Worm (Caenorhabditis elegans) whole organism, young adult: ENCODE results near the gene vps-60.

Source experiments
- B0035.1 ChIP-seq: sonication (generic microtip); optimal IDR thresholded peaks from 2 replicates; lab custom pipeline; 2016; ENCODE audit warnings: missing genetic modification characterization, mild to moderate bottlenecking, missing compliant biosample characterization, missing genotype, missing genetic modification reagents
- C06A6.2 ChIP-seq: fragments of 200-800 bp; sonication (Bioruptor generic); conservative IDR thresholded peaks from 2 replicates; pipeline ENCODE4 v1.3.6; 2022; ENCODE audit warnings: missing genetic modification characterization, missing compliant biosample characterization
- C17E4.6 ChIP-seq: fragments of 200-800 bp; sonication (Bioruptor generic); IDR thresholded peaks from 2 replicates; pipeline ENCODE4 v1.3.6; 2022; ENCODE audit warnings: missing genetic modification reagents, missing genetic modification characterization, missing compliant biosample characterization
- F23B12.7 ChIP-seq: sonication (generic microtip); optimal IDR thresholded peaks from 2 replicates; lab custom pipeline; 2017; ENCODE audit warnings: missing genetic modification characterization, mild to moderate bottlenecking, missing compliant biosample characterization, antibody characterized with exemption, moderate library complexity; ENCODE audit not compliant: insufficient read depth
- F37B4.10 ChIP-seq: fragments of 200-800 bp; sonication (Bioruptor generic); IDR thresholded peaks from 2 replicates; pipeline ENCODE4 v1.3.6; 2022; ENCODE audit warnings: missing genetic modification characterization, missing compliant biosample characterization
- F39B2.1 ChIP-seq: fragments of 200-800 bp; sonication (Bioruptor generic); IDR thresholded peaks from 2 replicates; pipeline ENCODE4 v1.3.6; 2022; ENCODE audit warnings: missing genetic modification reagents, missing genetic modification characterization, missing compliant biosample characterization
- F49E8.2 ChIP-seq: sonication (generic microtip); optimal IDR thresholded peaks from 3 replicates; lab custom pipeline; 2017; ENCODE audit warnings: missing genetic modification characterization, mild to moderate bottlenecking, missing compliant biosample characterization, antibody characterized with exemption, moderate library complexity; ENCODE audit not compliant: insufficient read depth
- F52B5.7 ChIP-seq: sonication (generic microtip); optimal IDR thresholded peaks from 2 replicates; lab custom pipeline; 2016; ENCODE audit warnings: mild to moderate bottlenecking, missing genetic modification characterization, missing compliant biosample characterization
- K11D2.4 ChIP-seq: fragments of 200-800 bp; sonication (Bioruptor generic); IDR thresholded peaks from 2 replicates; pipeline ENCODE4 v1.3.6; 2022; ENCODE audit warnings: missing genetic modification reagents, missing genetic modification characterization, missing compliant biosample characterization
- K12H6.12 ChIP-seq: fragments of 200-800 bp; sonication (Bioruptor generic); optimal IDR thresholded peaks from 2 replicates; lab custom pipeline; 2018; ENCODE audit warnings: mild to moderate bottlenecking, missing genetic modification characterization, missing compliant biosample characterization
- T26A5.8 ChIP-seq: sonication (generic microtip); optimal IDR thresholded peaks from 2 replicates; lab custom pipeline; 2016; ENCODE audit warnings: missing genetic modification characterization, missing compliant biosample characterization
- Y53G8AR.9 ChIP-seq: fragments of 200-800 bp; sonication (Bioruptor generic); conservative IDR thresholded peaks from 2 replicates; pipeline ENCODE4 v1.3.6; 2022; ENCODE audit warnings: missing genetic modification reagents, missing genetic modification characterization, missing compliant biosample characterization
- Y56A3A.18 ChIP-seq: fragments of 200-800 bp; sonication (Bioruptor generic); IDR thresholded peaks from 2 replicates; pipeline ENCODE4 v1.3.6; 2022; ENCODE audit warnings: missing genetic modification reagents, missing genetic modification characterization, missing compliant biosample characterization
- Y67H2A.10 ChIP-seq: fragments of 200-800 bp; sonication (Bioruptor generic); conservative IDR thresholded peaks from 2 replicates; pipeline ENCODE4 v1.3.6; 2022; ENCODE audit warnings: missing genetic modification reagents, missing genetic modification characterization, missing compliant biosample characterization
- Y95B8A.8 ChIP-seq: fragments of 200-800 bp; sonication (Bioruptor generic); IDR thresholded peaks from 2 replicates; pipeline ENCODE4 v1.3.6; 2022; ENCODE audit warnings: missing genetic modification reagents, missing genetic modification characterization, missing compliant biosample characterization
- ZK185.1 ChIP-seq: sonication (generic microtip); optimal IDR thresholded peaks from 2 replicates; lab custom pipeline; 2016; ENCODE audit warnings: mild to moderate bottlenecking, missing genetic modification characterization, missing compliant biosample characterization; ENCODE audit not compliant: poor library complexity, severe bottlenecking
- aptf-2 ChIP-seq: fragments of 200-800 bp; sonication (Bioruptor generic); conservative IDR thresholded peaks from 2 replicates; pipeline ENCODE4 v1.3.6; 2022; ENCODE audit warnings: missing genetic modification reagents, missing genetic modification characterization, missing compliant biosample characterization
- attf-3 ChIP-seq: fragments of 200-800 bp; sonication (Bioruptor generic); conservative IDR thresholded peaks from 2 replicates; pipeline ENCODE4 v1.3.6; 2022; ENCODE audit warnings: missing genetic modification reagents, missing genetic modification characterization, missing compliant biosample characterization
- attf-5 ChIP-seq: fragments of 200-800 bp; sonication (Bioruptor generic); optimal IDR thresholded peaks from 2 replicates; lab custom pipeline; 2018; ENCODE audit warnings: mild to moderate bottlenecking, missing genetic modification characterization, missing compliant biosample characterization
- ceh-79 ChIP-seq: sonication (generic microtip); optimal IDR thresholded peaks from 2 replicates; lab custom pipeline; 2017; ENCODE audit warnings: mild to moderate bottlenecking, missing genetic modification characterization, missing compliant biosample characterization
- chd-7 ChIP-seq: sonication (generic microtip); optimal IDR thresholded peaks from 2 replicates; lab custom pipeline; 2016; ENCODE audit warnings: mild to moderate bottlenecking, missing genetic modification characterization, moderate library complexity, missing compliant biosample characterization
- fkh-3 ChIP-seq: sonication (generic microtip); optimal IDR thresholded peaks from 2 replicates; lab custom pipeline; 2016; ENCODE audit warnings: mild to moderate bottlenecking, missing genetic modification characterization, missing compliant biosample characterization
- him-1 ChIP-seq: sonication (generic microtip); optimal IDR thresholded peaks from 2 replicates; lab custom pipeline; 2016; ENCODE audit warnings: missing genotype, missing genetic modification reagents, missing genetic modification characterization, missing compliant biosample characterization
- hmg-1.2 ChIP-seq: fragments of 200-800 bp; sonication (Bioruptor generic); IDR thresholded peaks from 2 replicates; pipeline ENCODE4 v1.3.6; 2022; ENCODE audit warnings: missing genetic modification reagents, missing genetic modification characterization, missing compliant biosample characterization
- lir-1 ChIP-seq: fragments of 200-800 bp; sonication (Bioruptor generic); conservative IDR thresholded peaks from 2 replicates; pipeline ENCODE4 v1.3.6; 2022; ENCODE audit warnings: missing genetic modification reagents, missing genetic modification characterization, missing compliant biosample characterization
- lsy-27 ChIP-seq: sonication (generic microtip); optimal IDR thresholded peaks from 2 replicates; lab custom pipeline; 2017; ENCODE audit warnings: missing genetic modification characterization, mild to moderate bottlenecking, missing compliant biosample characterization, antibody characterized with exemption, missing genotype, borderline replicate concordance; ENCODE audit not compliant: insufficient read depth
- madf-10 ChIP-seq: sonication (generic microtip); optimal IDR thresholded peaks from 2 replicates; lab custom pipeline; 2016; ENCODE audit warnings: mild to moderate bottlenecking, missing genetic modification characterization, missing compliant biosample characterization
- mxl-1 ChIP-seq: sonication (generic microtip); optimal IDR thresholded peaks from 2 replicates; lab custom pipeline; 2016; ENCODE audit warnings: missing genetic modification characterization, missing compliant biosample characterization
- nfyb-1 ChIP-seq: fragments of 200-800 bp; sonication (Bioruptor generic); IDR thresholded peaks from 2 replicates; pipeline ENCODE4 v1.3.6; 2022; ENCODE audit warnings: missing genetic modification reagents, missing genetic modification characterization, missing compliant biosample characterization
- nhr-80 ChIP-seq: sonication (generic microtip); optimal IDR thresholded peaks from 2 replicates; lab custom pipeline; 2016; ENCODE audit warnings: missing genetic modification characterization, missing compliant biosample characterization
- pbrm-1 ChIP-seq: fragments of 200-800 bp; sonication (Bioruptor generic); IDR thresholded peaks from 2 replicates; pipeline ENCODE4 v1.3.6; 2022; ENCODE audit warnings: missing genetic modification reagents, missing genetic modification characterization, missing compliant biosample characterization
- pha-4 ChIP-seq: fragments of 150-350 bp; sonication (generic microtip); optimal IDR thresholded peaks from 2 replicates; lab custom pipeline; 2014; ENCODE audit warnings: missing biosample characterization, missing genetic modification reagents, missing genetic modification characterization
- rec-8 ChIP-seq, 2 experiments: sonication (generic microtip); optimal IDR thresholded peaks; 2 replicates each; lab custom pipeline; 2016; ENCODE audit warnings: mild to moderate bottlenecking in 2 of 2, missing genetic modification characterization in 2 of 2, missing genetic modification reagents in 2 of 2, missing genotype in 2 of 2, missing biosample characterization in 1 of 2, missing compliant biosample characterization in 1 of 2, moderate library complexity in 1 of 2
- repo-1 ChIP-seq: sonication (generic microtip); optimal IDR thresholded peaks from 2 replicates; lab custom pipeline; 2017; ENCODE audit warnings: mild to moderate bottlenecking, missing genetic modification characterization, missing compliant biosample characterization
- snpc-1.1 ChIP-seq: sonication (generic microtip); optimal IDR thresholded peaks from 2 replicates; lab custom pipeline; 2017; ENCODE audit warnings: missing genetic modification characterization, mild to moderate bottlenecking, missing compliant biosample characterization, antibody characterized with exemption, moderate library complexity, missing genotype, missing genetic modification reagents; ENCODE audit not compliant: insufficient read depth
- snpc-1.3 ChIP-seq: sonication (generic microtip); optimal IDR thresholded peaks from 2 replicates; lab custom pipeline; 2017; ENCODE audit warnings: missing genetic modification characterization, mild to moderate bottlenecking, missing compliant biosample characterization, antibody characterized with exemption, moderate library complexity, missing genotype, missing genetic modification reagents; ENCODE audit not compliant: insufficient read depth
- snpc-4 ChIP-seq, 5 experiments: fragments of 150-350 bp in 1 of 5; sonication (generic microtip) in 4 of 5; optimal IDR thresholded peaks; 2 replicates each; lab custom pipeline; 2014 to 2018; ENCODE audit warnings: missing genetic modification characterization in 5 of 5, missing biosample characterization in 3 of 5, antibody characterized with exemption in 2 of 5, mild to moderate bottlenecking in 2 of 5, missing compliant biosample characterization in 2 of 5, missing genotype in 2 of 5, moderate library complexity in 2 of 5, missing genetic modification reagents in 1 of 5
- tbp1 ChIP-seq: fragments of 200-800 bp; sonication (Bioruptor generic); optimal IDR thresholded peaks from 2 replicates; lab custom pipeline; 2018; ENCODE audit warnings: mild to moderate bottlenecking, missing genetic modification characterization, missing compliant biosample characterization
- tlf-1 ChIP-seq: fragments of 200-800 bp; sonication (Bioruptor generic); optimal IDR thresholded peaks from 2 replicates; lab custom pipeline; 2018; ENCODE audit warnings: mild to moderate bottlenecking, missing genetic modification characterization, missing compliant biosample characterization
- ztf-18 ChIP-seq: sonication (generic microtip); optimal IDR thresholded peaks from 2 replicates; lab custom pipeline; 2016; ENCODE audit warnings: missing genotype, mild to moderate bottlenecking, missing genetic modification characterization, missing compliant biosample characterization
- ztf-22 ChIP-seq: fragments of 200-800 bp; sonication (Bioruptor generic); optimal IDR thresholded peaks from 2 replicates; lab custom pipeline; 2018; ENCODE audit warnings: mild to moderate bottlenecking, missing genetic modification characterization, moderate library complexity, missing compliant biosample characterization
- ztf-25 ChIP-seq: fragments of 200-800 bp; sonication (Bioruptor generic); IDR thresholded peaks from 2 replicates; pipeline ENCODE4 v1.3.6; 2022; ENCODE audit warnings: missing genetic modification reagents, missing genetic modification characterization, missing compliant biosample characterization

vps-60 gene

DNA sequence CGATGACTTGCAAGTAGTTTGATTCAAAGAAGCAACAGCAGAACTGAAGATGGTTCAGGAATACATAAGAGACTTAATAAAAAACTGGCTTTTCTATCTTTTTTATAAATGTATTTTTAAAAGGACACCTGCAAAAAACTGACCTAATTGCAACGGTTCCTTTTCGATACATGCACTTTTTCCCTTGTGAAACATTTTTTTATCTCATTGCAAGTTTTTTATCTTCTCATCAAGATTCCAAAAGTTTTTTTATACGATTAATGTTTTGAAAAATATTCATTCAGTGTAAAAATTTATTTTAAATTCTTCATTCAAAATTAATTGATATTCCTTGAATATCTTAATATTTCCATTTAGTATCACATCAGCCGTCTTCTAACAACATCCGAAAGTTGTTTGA lies 29.6 kb upstream of the vps-60 start, which contains the start of gene oac-29:
TSS of gene oac-29 (minus strand) at position 101 of the 400 bp plus-strand sequence.
- TF ChIP-seq ztf-25 (GFP tag; lab: Robert Waterston, UW) (no peak), fkh-3 (tag; lab: Kevin White, UChicago) (no peak), rec-8 (tag; optimal IDR thresholded peaks at IDR 0.05; lab: Kevin White, UChicago) (no peak), aptf-2 (GFP tag; lab: Robert Waterston, UW) (no peak), hmg-1.2 (GFP tag; lab: Robert Waterston, UW) (no peak), ztf-22 (GFP tag; lab: Kevin White, UChicago) (no peak), Y95B8A.8 (GFP tag; lab: Robert Waterston, UW) (no peak), snpc-1.3 (no peak), Y67H2A.10 (GFP tag; lab: Robert Waterston, UW) (no peak), K11D2.4 (GFP tag; lab: Robert Waterston, UW) (no peak), attf-5 (GFP tag; lab: Kevin White, UChicago) (no peak), F39B2.1 (GFP tag; lab: Robert Waterston, UW) (no peak), repo-1 (tag; lab: Kevin White, UChicago) (no peak), lsy-27 (tag; lab: Kevin White, UChicago) (no peak), chd-7 (no peak), B0035.1 (tag; lab: Kevin White, UChicago) (no peak), F52B5.7 (tag; lab: Kevin White, UChicago) (no peak), snpc-1.1 (no peak), ztf-18 (no peak), C06A6.2 (no peak)

DNA sequence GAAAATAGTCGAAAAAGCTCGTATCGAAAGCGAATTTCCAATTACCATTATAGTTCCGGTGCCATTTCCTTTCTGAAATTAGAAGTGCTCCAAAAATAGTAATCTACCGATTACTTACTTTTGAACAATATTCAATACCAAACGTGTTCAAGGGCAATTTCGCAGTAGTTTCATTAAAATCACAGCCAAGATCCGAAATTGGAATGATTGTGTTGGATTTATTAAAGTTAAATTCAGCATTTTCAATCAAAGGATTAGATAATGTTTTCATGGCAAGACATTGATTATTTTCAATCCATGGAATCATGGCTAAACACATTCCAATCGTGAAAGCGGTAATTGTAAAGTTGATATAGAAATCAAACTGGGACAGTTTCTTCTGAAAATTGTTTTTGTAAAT lies 26.9 kb upstream of the vps-60 start:
- no peak for TF ChIP-seq tbp1 (GFP tag; lab: Kevin White, UChicago)
- no peak for TF ChIP-seq nhr-80 (tag; lab: Kevin White, UChicago)
- TF ChIP-seq F52B5.7 (tag; lab: Kevin White, UChicago), result no peak
- TF ChIP-seq F49E8.2 (tag; lab: Kevin White, UChicago), result no peak
- no peak for TF ChIP-seq F37B4.10 (GFP tag; lab: Robert Waterston, UW)
- TF ChIP-seq Y53G8AR.9 (GFP tag; lab: Robert Waterston, UW), result no peak
- no peak for TF ChIP-seq F39B2.1 (GFP tag; lab: Robert Waterston, UW)
- no peak for TF ChIP-seq mxl-1

DNA sequence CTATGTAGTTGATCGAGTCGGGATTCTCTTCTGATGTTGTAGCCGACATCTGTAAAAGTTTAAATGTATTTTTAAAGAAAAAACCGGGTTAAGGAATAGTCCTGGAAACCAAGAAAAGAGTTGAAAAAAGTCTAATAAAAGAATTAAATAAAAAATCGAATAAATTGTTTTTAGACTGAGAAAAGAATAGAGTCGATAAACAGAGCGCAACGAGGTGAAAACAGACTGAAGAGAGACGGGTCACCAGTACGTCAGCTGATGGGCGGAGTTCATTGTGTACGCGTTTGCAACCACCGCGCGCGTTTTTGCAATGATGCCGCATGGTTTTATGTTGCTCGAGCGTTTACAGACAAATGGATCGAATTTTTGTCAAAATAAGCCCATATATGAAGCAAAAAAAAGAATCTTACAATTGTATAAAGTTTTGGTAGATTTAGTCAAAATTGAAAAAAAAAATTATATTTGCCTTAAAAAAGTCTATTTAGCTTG lies 25.4 kb upstream of the vps-60 start, which contains the start of gene atg-18:
TSS of gene atg-18 (minus strand) at position 51 of the 489 bp plus-strand sequence.
- TF ChIP-seq ceh-79 (tag; lab: Kevin White, UChicago) (no peak), C17E4.6 (GFP tag; lab: Robert Waterston, UW) (no peak), snpc-4 (GFP tag; optimal IDR thresholded peaks at IDR 0.05; lab: Kevin White, UChicago) (no peak), snpc-4 (tag; optimal IDR thresholded peaks at IDR 0.05; lab: Kevin White, UChicago) (peak in 1 of 4 experiments; percentile 26), fkh-3 (tag; lab: Kevin White, UChicago) (no peak), madf-10 (tag; lab: Kevin White, UChicago) (peak; percentile 78), tlf-1 (GFP tag; lab: Kevin White, UChicago) (no peak), him-1 (no peak), ZK185.1 (peak; percentile 11), attf-3 (GFP tag; lab: Robert Waterston, UW) (no peak), Y67H2A.10 (GFP tag; lab: Robert Waterston, UW) (0 out of 2 replicates have a peak, but pooled peaks have one; percentile 52), nfyb-1 (GFP tag; lab: Robert Waterston, UW) (peak; percentile 66; the same call in 1 of the 2 replicates), hmg-1.2 (GFP tag; lab: Robert Waterston, UW) (peak; percentile 31; the same call in 1 of the 2 replicates), T26A5.8 (tag; lab: Kevin White, UChicago) (no peak), F23B12.7 (peak; percentile 63), ztf-25 (GFP tag; lab: Robert Waterston, UW) (0 out of 2 replicates have a peak, but pooled peaks have one; percentile 9), K12H6.12 (tag; lab: Kevin White, UChicago) (peak; percentile 56), pha-4 (tag; lab: Kevin White, UChicago) (peak; percentile 26), Y56A3A.18 (GFP tag; lab: Robert Waterston, UW) (peak; percentile 41; the same call in 1 of the 2 replicates), ztf-18 (peak; percentile 41), lir-1 (GFP tag; lab: Robert Waterston, UW) (0 out of 2 replicates have a peak, but pooled peaks have one; percentile 16), pbrm-1 (GFP tag; lab: Robert Waterston, UW) (peak; percentile 68)
